Worm (Caenorhabditis elegans) whole organism, L4 larva: ENCODE results near the gene Y54G11A.14.

Source experiments
- F10B5.3 ChIP-seq: sonication (generic microtip); optimal IDR thresholded peaks from 2 replicates; lab custom pipeline; 2016; ENCODE audit warnings: mild to moderate bottlenecking, missing genetic modification characterization, missing compliant biosample characterization
- R02D3.7 ChIP-seq: fragments of 150-350 bp; sonication (generic microtip); optimal IDR thresholded peaks from 3 replicates; lab custom pipeline; 2014; ENCODE audit warnings: missing biosample characterization, missing genetic modification characterization
- T26A8.4 ChIP-seq: fragments of 200-800 bp; sonication (Bioruptor generic); IDR thresholded peaks from 2 replicates; pipeline ENCODE4 v1.3.6; 2022; ENCODE audit warnings: missing genetic modification characterization, missing compliant biosample characterization
- Y105C5A.15 ChIP-seq: fragments of 200-800 bp; sonication (Bioruptor generic); IDR thresholded peaks from 2 replicates; pipeline ENCODE4 v1.3.6; 2022; ENCODE audit warnings: missing genetic modification characterization, missing compliant biosample characterization
- Y75B8A.6 ChIP-seq: fragments of 200-800 bp; sonication (Bioruptor generic); IDR thresholded peaks from 2 replicates; pipeline ENCODE4 v1.3.6; 2022; ENCODE audit warnings: missing genetic modification reagents, missing genetic modification characterization, missing compliant biosample characterization
- aha-1 ChIP-seq: fragments of 150-350 bp; peaks from one replicate; lab custom pipeline; 2014; ENCODE audit warnings: missing biosample characterization, missing genetic modification characterization
- aly-2 ChIP-seq: sonication (generic microtip); optimal IDR thresholded peaks from 2 replicates; lab custom pipeline; 2018; ENCODE audit warnings: missing biosample characterization, missing genetic modification characterization
- ceh-20 ChIP-seq: fragments of 200-800 bp; sonication (Bioruptor generic); IDR thresholded peaks from 2 replicates; pipeline ENCODE4 v1.3.6; 2022; ENCODE audit warnings: missing genetic modification reagents, missing genetic modification characterization, missing compliant biosample characterization
- ceh-28 ChIP-seq: fragments of 150-350 bp; optimal IDR thresholded peaks from 2 replicates; lab custom pipeline; 2014; ENCODE audit warnings: missing biosample characterization, missing genetic modification reagents, missing genetic modification characterization
- ceh-32 ChIP-seq: sonication (generic microtip); optimal IDR thresholded peaks from 2 replicates; lab custom pipeline; 2016; ENCODE audit warnings: mild to moderate bottlenecking, missing genetic modification characterization, missing compliant biosample characterization; ENCODE audit not compliant: poor library complexity
- ceh-82 ChIP-seq: sonication (generic microtip); optimal IDR thresholded peaks from 2 replicates; lab custom pipeline; 2017; ENCODE audit warnings: missing biosample characterization, missing genetic modification characterization
- ces-1 ChIP-seq: fragments of 150-350 bp; sonication (generic microtip); optimal IDR thresholded peaks from 4 replicates; lab custom pipeline; 2014; ENCODE audit warnings: missing biosample characterization, missing genetic modification reagents, missing genetic modification characterization
- cey-2 ChIP-seq: sonication (generic microtip); optimal IDR thresholded peaks from 3 replicates; lab custom pipeline; 2017; ENCODE audit warnings: missing genetic modification characterization, mild to moderate bottlenecking, missing compliant biosample characterization, antibody characterized with exemption, borderline replicate concordance; ENCODE audit not compliant: insufficient read depth
- daf-16 ChIP-seq, 3 experiments: sonication (generic microtip); optimal IDR thresholded peaks; 2 replicates each; lab custom pipeline; 2016 to 2017; ENCODE audit warnings: missing genetic modification characterization in 3 of 3, missing genetic modification reagents in 3 of 3, mild to moderate bottlenecking in 2 of 3, missing compliant biosample characterization in 2 of 3, missing biosample characterization in 1 of 3, moderate library complexity in 1 of 3
- dmd-6 ChIP-seq: fragments of 200-800 bp; sonication (Bioruptor generic); IDR thresholded peaks from 2 replicates; pipeline ENCODE4 v1.3.6; 2022; ENCODE audit warnings: missing genetic modification reagents, missing genetic modification characterization, missing compliant biosample characterization
- dmd-9 ChIP-seq: fragments of 200-800 bp; sonication (Bioruptor generic); IDR thresholded peaks from 2 replicates; pipeline ENCODE4 v1.3.6; 2022; ENCODE audit warnings: missing genetic modification reagents, missing genetic modification characterization, missing compliant biosample characterization
- dpl-1 ChIP-seq: fragments of 150-350 bp; optimal IDR thresholded peaks from 2 replicates; lab custom pipeline; 2014; ENCODE audit warnings: missing biosample characterization, missing genetic modification reagents, missing genetic modification characterization
- dve-1 ChIP-seq: sonication (generic microtip); optimal IDR thresholded peaks from 2 replicates; lab custom pipeline; 2017; ENCODE audit warnings: antibody characterized with exemption, mild to moderate bottlenecking, missing genetic modification characterization, missing compliant biosample characterization; ENCODE audit not compliant: insufficient read depth
- gei-8 ChIP-seq: fragments of 200-800 bp; sonication (Bioruptor generic); optimal IDR thresholded peaks from 2 replicates; lab custom pipeline; 2018; ENCODE audit warnings: mild to moderate bottlenecking, missing genetic modification characterization, missing compliant biosample characterization
- hmg-1.1 ChIP-seq: fragments of 200-800 bp; sonication (Bioruptor generic); IDR thresholded peaks from 2 replicates; pipeline ENCODE4 v1.3.6; 2022; ENCODE audit warnings: missing genetic modification reagents, missing genetic modification characterization, missing compliant biosample characterization
- lim-7 ChIP-seq: fragments of 200-800 bp; sonication (Bioruptor generic); IDR thresholded peaks from 2 replicates; pipeline ENCODE4 v1.3.6; 2022; ENCODE audit warnings: missing genetic modification characterization, missing compliant biosample characterization
- lin-1 ChIP-seq: fragments of 200-800 bp; sonication (Bioruptor generic); IDR thresholded peaks from 2 replicates; pipeline ENCODE4 v1.3.6; 2022; ENCODE audit warnings: missing genetic modification reagents, missing genetic modification characterization, missing compliant biosample characterization
- lin-38 ChIP-seq: fragments of 200-800 bp; sonication (Bioruptor generic); IDR thresholded peaks from 2 replicates; pipeline ENCODE4 v1.3.6; 2022; ENCODE audit warnings: missing genetic modification reagents, missing genetic modification characterization, missing compliant biosample characterization
- lin-39 ChIP-seq: fragments of 150-350 bp; optimal IDR thresholded peaks from 2 replicates; lab custom pipeline; 2014; ENCODE audit warnings: missing biosample characterization, missing genetic modification reagents, missing genetic modification characterization
- lsy-2 ChIP-seq, 2 experiments: fragments of 150-350 bp in 1 of 2; sonication (generic microtip) in 1 of 2; optimal IDR thresholded peaks; 2 replicates each; lab custom pipeline; 2014 to 2017; ENCODE audit warnings: missing biosample characterization in 2 of 2, missing genetic modification characterization in 2 of 2
- madf-9 ChIP-seq: fragments of 200-800 bp; sonication (Bioruptor generic); conservative IDR thresholded peaks from 2 replicates; pipeline ENCODE4 v1.3.6; 2022; ENCODE audit warnings: missing genetic modification reagents, missing genetic modification characterization, missing compliant biosample characterization
- mdl-1 ChIP-seq, 2 experiments: fragments of 150-350 bp in 1 of 2; sonication (generic microtip) in 1 of 2; optimal IDR thresholded peaks; 2 replicates each; lab custom pipeline; 2014 to 2017; ENCODE audit warnings: missing biosample characterization in 2 of 2, missing genetic modification characterization in 2 of 2
- mdt-29 ChIP-seq: fragments of 200-800 bp; sonication (Bioruptor generic); IDR thresholded peaks from 2 replicates; pipeline ENCODE4 v1.3.6; 2022; ENCODE audit warnings: missing genetic modification reagents, missing genetic modification characterization, missing compliant biosample characterization
- mxl-3 ChIP-seq: fragments of 200-800 bp; sonication (Bioruptor generic); optimal IDR thresholded peaks from 2 replicates; lab custom pipeline; 2018; ENCODE audit warnings: mild to moderate bottlenecking, missing genetic modification characterization, missing compliant biosample characterization
- nhr-10 ChIP-seq: fragments of 150-350 bp; optimal IDR thresholded peaks from 2 replicates; lab custom pipeline; 2014; ENCODE audit warnings: missing biosample characterization, missing genetic modification characterization
- nhr-102 ChIP-seq: sonication (generic microtip); optimal IDR thresholded peaks from 2 replicates; lab custom pipeline; 2016; ENCODE audit warnings: mild to moderate bottlenecking, missing genetic modification characterization, moderate library complexity, missing compliant biosample characterization
- nhr-111 ChIP-seq: fragments of 200-800 bp; sonication (Bioruptor generic); optimal IDR thresholded peaks from 2 replicates; lab custom pipeline; 2018; ENCODE audit warnings: mild to moderate bottlenecking, missing genetic modification characterization, missing compliant biosample characterization
- nhr-28 ChIP-seq: fragments of 150-350 bp; optimal IDR thresholded peaks from 2 replicates; lab custom pipeline; 2014; ENCODE audit warnings: missing biosample characterization, missing genetic modification characterization
- nhr-42 ChIP-seq: fragments of 200-800 bp; sonication (Bioruptor generic); IDR thresholded peaks from 2 replicates; pipeline ENCODE4 v1.3.6; 2022; ENCODE audit warnings: missing genetic modification characterization, missing compliant biosample characterization
- nhr-76 ChIP-seq: fragments of 150-350 bp; optimal IDR thresholded peaks from 2 replicates; lab custom pipeline; 2014; ENCODE audit warnings: missing biosample characterization, missing genetic modification characterization
- pha-4 ChIP-seq, 2 experiments: fragments of 150-350 bp in 1 of 2; fragments of 200-800 bp in 1 of 2; sonication (Bioruptor generic) in 1 of 2; IDR thresholded peaks in 1 of 2; optimal IDR thresholded peaks in 1 of 2; 2 replicates each; pipeline versions ENCODE4 v1.3.6 to Lab custom; 2014 to 2022; ENCODE audit warnings: missing genetic modification characterization in 2 of 2, missing genetic modification reagents in 2 of 2, missing biosample characterization in 1 of 2, missing compliant biosample characterization in 1 of 2
- pqm-1 ChIP-seq: sonication (generic microtip); optimal IDR thresholded peaks from 2 replicates; lab custom pipeline; 2017; ENCODE audit warnings: missing biosample characterization, missing genetic modification characterization
- rbr-2 ChIP-seq: sonication (generic microtip); optimal IDR thresholded peaks from 2 replicates; lab custom pipeline; 2016; ENCODE audit warnings: missing genotype, missing genetic modification characterization, missing compliant biosample characterization
- saeg-2 ChIP-seq: fragments of 200-800 bp; sonication (Bioruptor generic); IDR thresholded peaks from 2 replicates; pipeline ENCODE4 v1.3.6; 2022; ENCODE audit warnings: missing genetic modification reagents, missing genetic modification characterization, missing compliant biosample characterization
- sdz-12 ChIP-seq: fragments of 200-800 bp; sonication (Bioruptor generic); optimal IDR thresholded peaks from 2 replicates; lab custom pipeline; 2018; ENCODE audit warnings: mild to moderate bottlenecking, missing genetic modification characterization, missing compliant biosample characterization
- set-16 ChIP-seq: fragments of 200-800 bp; sonication (Bioruptor generic); IDR thresholded peaks from 2 replicates; pipeline ENCODE4 v1.3.6; 2022; ENCODE audit warnings: missing genetic modification reagents, missing genetic modification characterization, missing compliant biosample characterization
- spr-1 ChIP-seq: sonication (generic microtip); optimal IDR thresholded peaks from 2 replicates; lab custom pipeline; 2016; ENCODE audit warnings: mild to moderate bottlenecking, missing genetic modification characterization, missing compliant biosample characterization
- spr-3 ChIP-seq: fragments of 200-800 bp; sonication (Bioruptor generic); optimal IDR thresholded peaks from 2 replicates; lab custom pipeline; 2018; ENCODE audit warnings: mild to moderate bottlenecking, missing genetic modification characterization, missing compliant biosample characterization
- tag-97 ChIP-seq: fragments of 200-800 bp; sonication (Bioruptor generic); IDR thresholded peaks from 2 replicates; pipeline ENCODE4 v1.3.6; 2022; ENCODE audit warnings: missing genetic modification characterization, missing compliant biosample characterization
- unc-130 ChIP-seq: sonication (generic microtip); optimal IDR thresholded peaks from 2 replicates; lab custom pipeline; 2016; ENCODE audit warnings: missing genetic modification reagents, missing genetic modification characterization, missing compliant biosample characterization
- unc-39 ChIP-seq: sonication (generic microtip); optimal IDR thresholded peaks from 2 replicates; lab custom pipeline; 2017; ENCODE audit warnings: missing biosample characterization, missing genetic modification characterization
- unc-62 ChIP-seq, 3 experiments: fragments of 150-350 bp in 1 of 3; sonication (generic microtip); optimal IDR thresholded peaks in 2 of 3; peaks in 1 of 3; 1 replicate in 1 of 3; 2 replicates in 2 of 3; lab custom pipeline; 2014 to 2017; ENCODE audit warnings: missing biosample characterization in 3 of 3, missing genetic modification characterization in 3 of 3, missing genetic modification reagents in 3 of 3, missing genotype in 1 of 3
- vab-7 ChIP-seq: fragments of 200-800 bp; sonication (Bioruptor generic); IDR thresholded peaks from 2 replicates; pipeline ENCODE4 v1.3.6; 2022; ENCODE audit warnings: missing genetic modification reagents, missing genetic modification characterization, missing compliant biosample characterization
- zfp-2 ChIP-seq: sonication (generic microtip); optimal IDR thresholded peaks from 2 replicates; lab custom pipeline; 2016; ENCODE audit warnings: mild to moderate bottlenecking, missing genetic modification characterization, missing compliant biosample characterization
- zfp-3 ChIP-seq: fragments of 200-800 bp; sonication (Bioruptor generic); conservative IDR thresholded peaks from 2 replicates; pipeline ENCODE4 v1.3.6; 2022; ENCODE audit warnings: missing genetic modification reagents, missing genetic modification characterization, missing compliant biosample characterization

Gene Y54G11A.14

DNA sequence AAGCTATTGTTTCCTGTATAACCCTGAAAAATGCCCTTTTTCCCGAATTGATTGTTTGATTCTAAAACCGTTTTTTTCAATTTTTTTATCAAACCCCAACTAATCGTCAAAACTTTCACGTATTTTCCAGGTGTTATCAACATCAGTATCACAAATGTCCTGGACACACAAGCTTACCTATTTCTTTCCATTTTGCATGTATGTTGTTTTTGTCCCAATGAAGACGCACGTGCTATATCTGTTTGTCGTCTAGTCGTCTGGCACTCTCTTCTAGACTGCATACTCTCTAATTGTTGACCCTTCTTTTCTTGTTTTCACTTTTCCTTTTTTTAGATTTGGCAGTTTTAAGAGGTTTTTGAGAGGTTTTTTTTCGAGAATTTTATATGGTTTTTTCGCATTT lies 21.6 kb upstream of the Y54G11A.14 start (continued):
- no peak for TF ChIP-seq nhr-111 (GFP tag; lab: Kevin White, UChicago)
- no peak for TF ChIP-seq tag-97 (GFP tag; lab: Robert Waterston, UW)
- no peak for TF ChIP-seq ceh-82 (tag; lab: Kevin White, UChicago)
- no peak for TF ChIP-seq daf-16 (GFP tag; optimal IDR thresholded peaks at IDR 0.05; lab: Kevin White, UChicago)
- TF ChIP-seq daf-16 (tag; optimal IDR thresholded peaks at IDR 0.05; lab: Kevin White, UChicago), result peak; percentile 100
- TF ChIP-seq nhr-10 (tag; lab: Kevin White, UChicago), result no peak
- TF ChIP-seq Y75B8A.6, result no peak
- no peak for TF ChIP-seq aly-2 (tag; lab: Kevin White, UChicago)
- TF ChIP-seq set-16 (GFP tag; lab: Robert Waterston, UW), result no peak
- TF ChIP-seq dmd-9 (GFP tag; lab: Robert Waterston, UW), result no peak
- TF ChIP-seq rbr-2, result peak; percentile 9
- peak in 1 of 2 experiments; percentile 93 for TF ChIP-seq unc-62 (GFP tag; optimal IDR thresholded peaks at IDR 0.05 in 1 of 2; lab: Kevin White, UChicago)
- TF ChIP-seq unc-62 (tag; optimal IDR thresholded peaks at IDR 0.05; lab: Kevin White, UChicago), result no peak
- TF ChIP-seq saeg-2 (GFP tag; lab: Robert Waterston, UW), result no peak
- TF ChIP-seq dpl-1 (GFP tag; lab: Kevin White, UChicago), result peak; percentile 35
- TF ChIP-seq dve-1, result peak; percentile 92
- TF ChIP-seq ces-1, result no peak
- TF ChIP-seq ceh-32, result no peak
- TF ChIP-seq nhr-76 (tag; lab: Kevin White, UChicago), result no peak
- TF ChIP-seq ceh-20 (GFP tag; lab: Robert Waterston, UW), result no peak
- TF ChIP-seq dmd-6 (GFP tag; lab: Robert Waterston, UW), result peak; percentile 74
- TF ChIP-seq gei-8 (GFP tag; lab: Kevin White, UChicago), result no peak
- no peak for TF ChIP-seq lin-1 (GFP tag; lab: Robert Waterston, UW)
- TF ChIP-seq madf-9 (GFP tag; lab: Robert Waterston, UW), result no peak
- TF ChIP-seq vab-7 (GFP tag; lab: Robert Waterston, UW), result no peak
- TF ChIP-seq lin-39 (tag; lab: Kevin White, UChicago), result no peak
- no peak for TF ChIP-seq pha-4 (GFP tag; IDR thresholded peaks at IDR 0.05; lab: Robert Waterston, UW)
- TF ChIP-seq pha-4 (tag; optimal IDR thresholded peaks at IDR 0.05; lab: Kevin White, UChicago), result peak; percentile 74
- TF ChIP-seq unc-130, result no peak
- TF ChIP-seq zfp-3, result no peak
- no peak for TF ChIP-seq F10B5.3 (tag; lab: Kevin White, UChicago)
- TF ChIP-seq lsy-2 (tag; optimal IDR thresholded peaks at IDR 0.05; lab: Kevin White, UChicago), result peak in 1 of 2 experiments; percentile 68
- TF ChIP-seq mxl-3, result peak; percentile 54
- peak; percentile 44 for TF ChIP-seq pqm-1 (tag; lab: Kevin White, UChicago)
- TF ChIP-seq T26A8.4 (GFP tag; lab: Robert Waterston, UW), result no peak
- TF ChIP-seq cey-2 (tag; lab: Kevin White, UChicago), result peak; percentile 27
- TF ChIP-seq zfp-2 (tag; lab: Kevin White, UChicago), result no peak
- TF ChIP-seq spr-3, result no peak
- no peak for TF ChIP-seq unc-39 (tag; lab: Kevin White, UChicago)
- TF ChIP-seq Y105C5A.15 (GFP tag; lab: Robert Waterston, UW), result no peak
- TF ChIP-seq lim-7 (GFP tag; lab: Robert Waterston, UW), result no peak
- TF ChIP-seq lin-38, result no peak
- no peak for TF ChIP-seq ceh-28
- TF ChIP-seq spr-1 (tag; lab: Kevin White, UChicago), result no peak
- TF ChIP-seq sdz-12 (GFP tag; lab: Kevin White, UChicago), result no peak
- peak; percentile 82 for TF ChIP-seq aha-1 (tag; lab: Kevin White, UChicago)
- peak; percentile 83 to 98 for TF ChIP-seq mdl-1 (tag; optimal IDR thresholded peaks at IDR 0.05; lab: Kevin White, UChicago)
- no peak for TF ChIP-seq nhr-42 (GFP tag; lab: Robert Waterston, UW)
- no peak for TF ChIP-seq mdt-29 (GFP tag; lab: Robert Waterston, UW)
- peak; percentile 77 for TF ChIP-seq nhr-102 (tag; lab: Kevin White, UChicago)
- peak; percentile 83 for TF ChIP-seq nhr-28 (tag; lab: Kevin White, UChicago)
- TF ChIP-seq hmg-1.1 (GFP tag; lab: Robert Waterston, UW), result 0 out of 2 replicates have a peak, but pooled peaks have one; percentile 14
- no peak for TF ChIP-seq R02D3.7 (tag; lab: Kevin White, UChicago)
